Fruit fly (Drosophila melanogaster): ENCODE results near the gene CG3939.

CG3939 gene

dm6 chrX:3205887-3206794 lies 31.3 kb downstream of the CG3939 start (continued):
- TF ChIP-seq BEAF-32 (GFP tag; optimal IDR thresholded peaks at IDR 0.05) (no peak), zf30C (GFP tag; optimal IDR thresholded peaks at IDR 0.05) (peak; percentile 11), CG9797 (GFP tag; optimal IDR thresholded peaks at IDR 0.05) (no peak), sima (GFP tag; optimal IDR thresholded peaks at IDR 0.05) (peak; percentile 25), CG1024 (GFP tag; IDR thresholded peaks at IDR 0.05) (peak; percentile 45; the same call in 1 of the 2 replicates), sob (GFP tag; IDR thresholded peaks at IDR 0.05) (peak; percentile 76), slbo (GFP tag; IDR thresholded peaks at IDR 0.05) (peak; percentile 77), Atf-2 (GFP tag; optimal IDR thresholded peaks at IDR 0.05) (peak; percentile 56), CG3065 (GFP tag; optimal IDR thresholded peaks at IDR 0.05) (no peak), Scr (GFP tag; IDR thresholded peaks at IDR 0.05; ENCODE audit: partially characterized antibody) (no peak), CHES-1-like (GFP tag; optimal IDR thresholded peaks at IDR 0.05) (peak; percentile 12), CTCF (GFP tag; optimal IDR thresholded peaks at IDR 0.05) (no peak), mam (GFP tag; optimal IDR thresholded peaks at IDR 0.05) (peak; percentile 71), sr (GFP tag; IDR thresholded peaks at IDR 0.05) (no peak), MTF-1 (GFP tag; optimal IDR thresholded peaks at IDR 0.05; ENCODE audit: borderline replicate concordance) (peak; percentile 51), E2f2 (GFP tag; IDR thresholded peaks at IDR 0.05) (peak; percentile 57), Mes4 (GFP tag; optimal IDR thresholded peaks at IDR 0.05) (peak; percentile 39), Camta (GFP tag; optimal IDR thresholded peaks at IDR 0.05) (peak; percentile 29), CG2120 (GFP tag; optimal IDR thresholded peaks at IDR 0.05) (peak; percentile 84), Lim3 (GFP tag; IDR thresholded peaks at IDR 0.05) (no peak), sens (GFP tag) (peak; percentile 90), klu (GFP tag; IDR thresholded peaks at IDR 0.05) (peak; percentile 61), Chrac-16 (GFP tag; optimal IDR thresholded peaks at IDR 0.05) (peak; percentile 43), grn (GFP tag; optimal IDR thresholded peaks at IDR 0.05) (no peak), exex (tag; optimal IDR thresholded peaks at IDR 0.05) (no peak), bowl (GFP tag; IDR thresholded peaks at IDR 0.05) (peak; percentile 41; the same call in 1 of the 2 replicates), CG17612 (GFP tag; IDR thresholded peaks at IDR 0.05) (no peak; the same call in 1 of the 2 replicates), tll (GFP tag; optimal IDR thresholded peaks at IDR 0.05) (no peak), CG14710 (tag; optimal IDR thresholded peaks at IDR 0.05) (no peak), Side (GFP tag; optimal IDR thresholded peaks at IDR 0.05) (peak; percentile 27), ara (GFP tag; IDR thresholded peaks at IDR 0.05) (peak; percentile 33; the same call in 1 of the 2 replicates), org-1 (GFP tag; optimal IDR thresholded peaks at IDR 0.05) (peak; percentile 40), CG16863 (GFP tag; optimal IDR thresholded peaks at IDR 0.05) (peak; percentile 58), CG32767 (GFP tag; IDR thresholded peaks at IDR 0.05) (no peak), ash1 (GFP tag; optimal IDR thresholded peaks at IDR 0.05) (no peak), Elba2 (GFP tag; optimal IDR thresholded peaks at IDR 0.05) (no peak), CG10654 (GFP tag; optimal IDR thresholded peaks at IDR 0.05) (peak; percentile 41), TFAM (GFP tag; optimal IDR thresholded peaks at IDR 0.05) (no peak), pnt (GFP tag; optimal IDR thresholded peaks at IDR 0.05) (peak; percentile 55), gsb-n (tag; optimal IDR thresholded peaks at IDR 0.05) (no peak), CG17802 (tag; optimal IDR thresholded peaks at IDR 0.05) (peak; percentile 25), jigr1 (GFP tag; IDR thresholded peaks at IDR 0.05) (no peak; the same call in 2 of the 3 replicates), esg (GFP tag; conservative IDR thresholded peaks at IDR 0.05) (peak; percentile 68), CG14965 (GFP tag; optimal IDR thresholded peaks at IDR 0.05; ENCODE audit: borderline replicate concordance) (peak; percentile 25), CG43689 (GFP tag; IDR thresholded peaks at IDR 0.05) (peak; percentile 53), shn (GFP tag; optimal IDR thresholded peaks at IDR 0.05) (peak; percentile 61), CG5953 (GFP tag; IDR thresholded peaks at IDR 0.05) (peak; percentile 59; the same call in 1 of the 2 replicates), Oli (tag; optimal IDR thresholded peaks at IDR 0.05) (peak; percentile 60), CG6254 (GFP tag; optimal IDR thresholded peaks at IDR 0.05) (peak; percentile 32), tx (GFP tag; optimal IDR thresholded peaks at IDR 0.05) (peak; percentile 31)
